Worm (Caenorhabditis elegans) whole organism, L2 larva: ENCODE results near the gene dnj-5.

ENCODE experiments used
- R02D3.7 ChIP-seq: fragments of 150-350 bp; optimal IDR thresholded peaks from 2 replicates; lab custom pipeline; 2014; ENCODE audit warnings: missing biosample characterization, missing genetic modification characterization
- ZK546.5 ChIP-seq: sonication (generic microtip); optimal IDR thresholded peaks from 2 replicates; lab custom pipeline; 2017; ENCODE audit warnings: missing biosample characterization, missing genetic modification characterization
- nhr-10 ChIP-seq: sonication (generic microtip); optimal IDR thresholded peaks from 2 replicates; lab custom pipeline; 2017; ENCODE audit warnings: missing biosample characterization, missing genetic modification characterization
- nhr-237 ChIP-seq: fragments of 150-350 bp; optimal IDR thresholded peaks from 2 replicates; lab custom pipeline; 2014; ENCODE audit warnings: missing biosample characterization, missing genetic modification characterization
- skn-1 ChIP-seq: sonication (generic microtip); optimal IDR thresholded peaks from 2 replicates; lab custom pipeline; 2017; ENCODE audit warnings: missing biosample characterization, missing genetic modification characterization
- unc-39 ChIP-seq: fragments of 150-350 bp; optimal IDR thresholded peaks from 2 replicates; lab custom pipeline; 2014; ENCODE audit warnings: missing biosample characterization, missing genetic modification characterization
- unc-62 ChIP-seq: fragments of 150-350 bp; optimal IDR thresholded peaks from 2 replicates; lab custom pipeline; 2014; ENCODE audit warnings: missing biosample characterization, missing genetic modification reagents, missing genetic modification characterization

DNA sequence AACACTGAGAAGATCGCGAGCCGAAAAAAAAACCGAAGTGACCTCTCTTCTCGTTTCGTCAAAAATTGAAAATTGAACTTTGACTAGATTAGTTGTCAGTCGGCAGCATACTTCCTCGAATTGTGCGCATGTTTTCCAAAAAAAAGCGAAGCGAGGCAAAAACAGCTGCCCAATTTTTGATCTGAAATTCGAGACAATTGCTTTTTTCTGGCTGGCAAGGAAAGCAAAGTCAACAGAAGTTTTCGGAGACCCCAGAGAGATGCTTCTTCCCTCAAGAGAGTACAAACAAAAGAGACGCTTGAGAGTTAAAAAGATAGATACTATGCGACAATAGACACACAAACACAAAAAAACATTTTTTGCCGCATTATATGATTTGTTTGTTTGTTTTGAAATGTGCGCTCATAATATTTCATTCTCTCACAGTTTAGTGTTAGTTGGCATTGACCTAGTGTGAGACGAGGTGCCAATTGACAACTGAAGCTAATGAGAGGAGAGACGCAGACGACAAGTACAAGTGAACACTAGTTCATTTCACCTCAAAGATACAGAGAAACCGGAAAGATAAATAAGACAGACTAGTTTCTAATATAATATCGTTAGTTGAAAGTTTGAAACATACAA, 22.0 kb downstream of the dnj-5 start:
- no peak for TF ChIP-seq unc-39 (tag; lab: Kevin White, UChicago)
- TF ChIP-seq skn-1: no peak
- no peak for TF ChIP-seq ZK546.5
- TF ChIP-seq nhr-237 (tag; lab: Kevin White, UChicago): no peak
- TF ChIP-seq R02D3.7: no peak
- TF ChIP-seq nhr-10 (tag; lab: Kevin White, UChicago): no peak
- TF ChIP-seq unc-62 (GFP tag; lab: Kevin White, UChicago): no peak
